Worm (Caenorhabditis elegans): ENCODE measurements around the gene lev-1.

lev-1 gene

DNA sequence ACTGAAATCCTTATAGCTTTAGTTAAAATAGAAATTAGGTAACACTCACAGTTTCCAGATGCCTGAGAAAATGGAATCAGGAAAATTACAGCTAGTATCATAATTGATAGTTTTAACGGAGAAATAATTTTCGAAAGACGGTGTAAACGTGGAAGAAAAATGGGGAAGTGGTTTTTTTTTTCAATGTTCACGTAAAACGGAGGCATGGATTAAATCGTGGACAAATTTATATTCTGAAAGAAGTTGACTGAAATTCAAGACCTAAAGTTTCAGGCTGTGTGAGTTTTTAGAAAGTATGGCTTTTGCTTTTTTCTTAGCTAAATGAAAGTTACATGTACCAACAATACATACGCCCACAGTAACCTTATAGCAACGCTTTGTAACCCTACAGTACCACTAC is 36.9 kb downstream of the lev-1 start, which contains the start of gene spe-43:
spe-43 (minus strand) TSS at position 101 of the 400 bp plus-strand sequence.
- TF ChIP-seq nhr-237 (tag; optimal IDR thresholded peaks at IDR 0.05) (no peak), snpc-4 (tag; optimal IDR thresholded peaks at IDR 0.05) (no peak), bed-3 (GFP tag; optimal IDR thresholded peaks at IDR 0.05) (no peak), zip-8 (tag; optimal IDR thresholded peaks at IDR 0.05) (no peak), sem-2 (GFP tag; optimal IDR thresholded peaks at IDR 0.05) (no peak), nhr-12 (tag; optimal IDR thresholded peaks at IDR 0.05) (no peak), ceh-43 (GFP tag; optimal IDR thresholded peaks at IDR 0.05) (no peak), ham-2 (GFP tag; optimal IDR thresholded peaks at IDR 0.05) (no peak), nhr-28 (tag; optimal IDR thresholded peaks at IDR 0.05) (no peak), nhr-2 (tag; optimal IDR thresholded peaks at IDR 0.05) (no peak), blmp-1 (tag; optimal IDR thresholded peaks at IDR 0.05) (no peak), unc-120 (tag; optimal IDR thresholded peaks at IDR 0.05; ENCODE audit: poor library complexity, severe bottlenecking) (no peak), M03D4.4 (tag; optimal IDR thresholded peaks at IDR 0.05) (no peak), lsy-2 (tag; optimal IDR thresholded peaks at IDR 0.05) (no peak), ces-1 (GFP tag; optimal IDR thresholded peaks at IDR 0.05) (no peak), unc-39 (tag; optimal IDR thresholded peaks at IDR 0.05) (no peak), lin-13 (tag; optimal IDR thresholded peaks at IDR 0.05) (no peak), cnd-1 (tag; optimal IDR thresholded peaks at IDR 0.05) (no peak), lin-32 (GFP tag; optimal IDR thresholded peaks at IDR 0.05) (no peak), sptf-1 (tag; optimal IDR thresholded peaks at IDR 0.05) (no peak)

DNA sequence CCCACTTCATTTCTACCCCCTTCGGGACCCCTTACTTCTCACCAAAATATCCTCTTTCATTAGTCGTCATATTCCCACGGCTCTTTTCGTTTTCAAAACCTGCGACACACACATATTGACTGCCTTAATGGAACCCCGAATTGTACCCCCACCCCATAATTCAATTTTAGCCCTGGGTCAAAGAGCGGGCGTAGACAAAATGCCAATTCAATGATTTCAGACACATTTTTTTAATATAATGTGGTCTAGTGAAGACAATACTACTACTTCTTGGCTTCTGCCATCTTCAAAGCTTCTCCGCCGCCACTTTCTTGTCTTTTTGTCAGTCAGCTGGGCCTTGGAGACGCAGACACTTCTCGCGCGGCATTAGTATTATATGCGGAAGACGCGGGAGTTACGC is 51.5 kb downstream of the lev-1 start:
- TF ChIP-seq ces-1 (GFP tag; optimal IDR thresholded peaks at IDR 0.05) (peak; percentile 55), bed-3 (GFP tag; optimal IDR thresholded peaks at IDR 0.05) (no peak)

DNA sequence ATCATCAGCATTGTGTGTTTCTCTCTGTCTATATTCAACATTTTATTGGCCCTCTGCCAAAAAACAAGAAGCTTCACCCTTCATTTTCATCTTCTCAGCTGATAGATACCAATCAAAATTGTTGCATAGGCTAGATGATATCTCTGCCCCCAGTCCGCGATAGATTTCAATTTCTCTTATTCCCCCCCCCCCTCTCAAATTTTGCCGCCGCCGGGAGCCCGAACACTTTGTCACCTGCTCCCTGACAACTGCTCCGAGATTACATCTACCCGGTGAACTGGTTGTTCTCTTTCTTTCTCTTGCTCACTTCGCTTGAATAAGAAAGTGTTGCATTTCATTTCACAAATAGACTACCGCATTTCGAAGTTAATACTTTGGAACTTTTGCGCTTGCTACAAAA is 53.2 kb downstream of the lev-1 start:
- peak; percentile 92 for TF ChIP-seq hlh-1 (tag; optimal IDR thresholded peaks at IDR 0.05)
- TF ChIP-seq unc-62 (GFP tag; optimal IDR thresholded peaks at IDR 0.05) = peak; percentile 17
- no peak for TF ChIP-seq unc-39 (tag; optimal IDR thresholded peaks at IDR 0.05)
